Worm (Caenorhabditis elegans) whole organism, L1 larva: ENCODE measurements around the gene Y47D7A.19.

Experiments
- Y116A8C.19 ChIP-seq: sonication (generic microtip); optimal IDR thresholded peaks from 2 replicates; lab custom pipeline; 2016; ENCODE audit warnings: missing compliant biosample characterization, missing genetic modification characterization, borderline replicate concordance
- alr-1 ChIP-seq: fragments of 200-800 bp; sonication (Bioruptor generic); optimal IDR thresholded peaks from 2 replicates; lab custom pipeline; 2018; ENCODE audit warnings: borderline replicate concordance, mild to moderate bottlenecking, missing genetic modification characterization, missing compliant biosample characterization
- aly-2 ChIP-seq: fragments of 150-350 bp; optimal IDR thresholded peaks from 2 replicates; lab custom pipeline; 2014; ENCODE audit warnings: missing biosample characterization, missing genetic modification characterization
- ama-1 ChIP-seq: fragments of 150-350 bp; optimal IDR thresholded peaks from 2 replicates; lab custom pipeline; 2014
- ceh-90 ChIP-seq: sonication (generic microtip); optimal IDR thresholded peaks from 2 replicates; lab custom pipeline; 2016; ENCODE audit warnings: missing genetic modification characterization, missing compliant biosample characterization
- efl-1 ChIP-seq, 4 experiments: fragments of 150-350 bp; optimal IDR thresholded peaks in 3 of 4; peaks in 1 of 4; 1 replicate in 1 of 4; 2 replicates in 3 of 4; lab custom pipeline; 2014; ENCODE audit warnings: missing biosample characterization in 2 of 4, missing genetic modification characterization in 2 of 4, missing genetic modification reagents in 2 of 4
- egl-13 ChIP-seq: sonication (generic microtip); optimal IDR thresholded peaks from 2 replicates; lab custom pipeline; 2016; ENCODE audit warnings: missing genotype, missing genetic modification reagents, missing genetic modification characterization, missing compliant biosample characterization
- elt-3 ChIP-seq, 6 experiments: fragments of 150-350 bp in 1 of 6; sonication (generic microtip); optimal IDR thresholded peaks; 2 replicates each; lab custom pipeline; 2017 to 2018; ENCODE audit warnings: missing biosample characterization in 6 of 6, missing genetic modification characterization in 6 of 6, inconsistent platforms in 1 of 6
- mep-1 ChIP-seq: fragments of 150-350 bp; optimal IDR thresholded peaks from 2 replicates; lab custom pipeline; 2014; ENCODE audit warnings: missing biosample characterization, missing genetic modification characterization
- nhr-11 ChIP-seq: fragments of 150-350 bp; optimal IDR thresholded peaks from 2 replicates; lab custom pipeline; 2014; ENCODE audit warnings: missing biosample characterization, missing genetic modification characterization
- pqm-1 ChIP-seq: sonication (generic microtip); optimal IDR thresholded peaks from 3 replicates; lab custom pipeline; 2017; ENCODE audit warnings: missing biosample characterization, missing genetic modification characterization
- tlp-1 ChIP-seq: fragments of 150-350 bp; optimal IDR thresholded peaks from 2 replicates; lab custom pipeline; 2014; ENCODE audit warnings: missing biosample characterization, missing genetic modification characterization
- unc-62 ChIP-seq: fragments of 150-350 bp; optimal IDR thresholded peaks from 2 replicates; lab custom pipeline; 2014; ENCODE audit warnings: missing biosample characterization, missing genetic modification reagents, missing genetic modification characterization

DNA sequence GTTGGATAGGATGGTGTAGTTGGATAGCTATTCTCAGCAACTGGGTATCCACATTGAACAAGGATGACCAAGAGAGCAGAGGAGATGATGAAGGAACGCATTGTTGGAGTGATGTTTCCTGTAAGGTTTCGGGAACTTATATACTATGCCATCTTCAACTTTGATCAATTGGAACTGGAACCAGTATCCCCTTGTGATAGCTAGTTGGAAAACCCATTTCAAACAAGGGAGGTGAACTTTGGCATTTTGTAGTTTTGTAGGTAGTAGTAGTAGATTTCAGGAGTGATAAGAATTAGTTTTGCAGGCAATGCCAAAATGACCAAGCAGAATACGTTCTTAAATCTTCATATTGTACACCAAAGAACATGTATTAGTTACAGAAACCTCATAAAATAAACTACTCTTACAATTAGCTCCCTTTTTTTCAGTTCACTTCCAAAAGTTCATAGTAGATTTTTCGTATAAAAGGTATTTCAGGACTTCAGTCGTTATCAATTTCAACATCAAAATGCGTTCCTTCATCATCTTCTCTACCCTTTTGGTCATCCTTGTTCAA lies 4.3 kb upstream of the Y47D7A.19 start, which contains the start of the genes Y47D7A.7 and Y47D7A.2:
- TF ChIP-seq nhr-11 (tag; lab: Kevin White, UChicago) = no peak
- TF ChIP-seq tlp-1 (tag; lab: Kevin White, UChicago) = no peak
- TF ChIP-seq aly-2 (tag; lab: Kevin White, UChicago) = no peak
- no peak for TF ChIP-seq ama-1 (lab: Kevin White, UChicago)
- TF ChIP-seq efl-1 (optimal IDR thresholded peaks at IDR 0.05; lab: Kevin White, UChicago) = no peak
- TF ChIP-seq efl-1 (GFP tag; optimal IDR thresholded peaks at IDR 0.05 in 1 of 2; lab: Kevin White, UChicago) = no peak
- TF ChIP-seq pqm-1 (tag; lab: Kevin White, UChicago) = no peak
- TF ChIP-seq Y116A8C.19 (tag; lab: Kevin White, UChicago) = no peak
- no peak for TF ChIP-seq ceh-90 (tag; lab: Kevin White, UChicago)
- no peak for TF ChIP-seq egl-13
- TF ChIP-seq elt-3 (tag; optimal IDR thresholded peaks at IDR 0.05; lab: Kevin White, UChicago) = no peak
- no peak for TF ChIP-seq mep-1 (tag; lab: Kevin White, UChicago)
- TF ChIP-seq unc-62 (GFP tag; lab: Kevin White, UChicago) = no peak
- no peak for TF ChIP-seq alr-1 (tag; lab: Kevin White, UChicago)
